Fruit fly (Drosophila melanogaster): Measurements from ENCODE around the gene mtgo.

Gene mtgo

dm6 chr2L:16684908-16685611 is 140.2 kb downstream of the mtgo start (continued):
- TF ChIP-seq ci (GFP tag; IDR thresholded peaks at IDR 0.05) (peak; percentile 20; the same call in 1 of the 3 replicates), Taf1 (GFP tag; IDR thresholded peaks at IDR 0.05) (no peak), hkb (optimal IDR thresholded peaks at IDR 0.05) (no peak), hkb (GFP tag; IDR thresholded peaks at IDR 0.05) (peak; percentile 14; the same call in 1 of the 2 replicates), klu (GFP tag; IDR thresholded peaks at IDR 0.05) (no peak), CG1233 (GFP tag; optimal IDR thresholded peaks at IDR 0.05) (peak; percentile 45), Gsc (GFP tag; IDR thresholded peaks at IDR 0.05) (no peak), onecut (GFP tag; IDR thresholded peaks at IDR 0.05) (no peak), zfh2 (GFP tag; optimal IDR thresholded peaks at IDR 0.05) (no peak)

dm6 chr2L:16685612-16685912 is 140.7 kb downstream of the mtgo start:
- no peak for TF ChIP-seq CG17829 (tag; optimal IDR thresholded peaks at IDR 0.05)
- TF ChIP-seq Hr78 (GFP tag; optimal IDR thresholded peaks at IDR 0.05): no peak
- no peak for TF ChIP-seq CG6813 (GFP tag; optimal IDR thresholded peaks at IDR 0.05)
- peak; percentile 52 for TF ChIP-seq pros (GFP tag; optimal IDR thresholded peaks at IDR 0.05)
- TF ChIP-seq CG11695 (GFP tag; IDR thresholded peaks at IDR 0.05): no peak
- no peak for TF ChIP-seq CG8924 (tag; optimal IDR thresholded peaks at IDR 0.05)
- TF ChIP-seq cg (GFP tag; optimal IDR thresholded peaks at IDR 0.05): peak; percentile 34
- TF ChIP-seq NK7.1 (GFP tag; optimal IDR thresholded peaks at IDR 0.05): no peak
- peak; percentile 27 for TF ChIP-seq gfzf (GFP tag; optimal IDR thresholded peaks at IDR 0.05)
- no peak for TF ChIP-seq CG10959 (GFP tag; IDR thresholded peaks at IDR 0.05)
- TF ChIP-seq CG10366 (GFP tag; IDR thresholded peaks at IDR 0.05): no peak
- TF ChIP-seq CG32532 (GFP tag; IDR thresholded peaks at IDR 0.05): no peak
- TF ChIP-seq CG10147 (GFP tag; optimal IDR thresholded peaks at IDR 0.05): no peak
- TF ChIP-seq CG31388 (GFP tag; optimal IDR thresholded peaks at IDR 0.05): no peak
- TF ChIP-seq CG30020 (tag; optimal IDR thresholded peaks at IDR 0.05): no peak
- no peak for TF ChIP-seq CG7372 (GFP tag; IDR thresholded peaks at IDR 0.05)
- TF ChIP-seq hkb (optimal IDR thresholded peaks at IDR 0.05): no peak
- no peak for TF ChIP-seq hkb (GFP tag; IDR thresholded peaks at IDR 0.05)
- TF ChIP-seq Nf-YC (tag; optimal IDR thresholded peaks at IDR 0.05): no peak
- TF ChIP-seq Chrac-16 (GFP tag; optimal IDR thresholded peaks at IDR 0.05): no peak
- no peak for TF ChIP-seq Hr51 (GFP tag; optimal IDR thresholded peaks at IDR 0.05)
- no peak for TF ChIP-seq kah (GFP tag; optimal IDR thresholded peaks at IDR 0.05)
- peak; percentile 80 for TF ChIP-seq CG13894 (tag; optimal IDR thresholded peaks at IDR 0.05)
- no peak for TF ChIP-seq HmgD (GFP tag; optimal IDR thresholded peaks at IDR 0.05)
- TF ChIP-seq Opbp (GFP tag; IDR thresholded peaks at IDR 0.05; ENCODE audit: partially characterized antibody): 0 out of 3 replicates have a peak, but pooled peaks have one; percentile 23
- TF ChIP-seq CG2199 (GFP tag; IDR thresholded peaks at IDR 0.05): 0 out of 3 replicates have a peak, but pooled peaks have one; percentile 1
- TF ChIP-seq HLHmδ (GFP tag; optimal IDR thresholded peaks at IDR 0.05): no peak
- TF ChIP-seq Doc3 (GFP tag; IDR thresholded peaks at IDR 0.05; ENCODE audit: partially characterized antibody): no peak
- no peak for TF ChIP-seq row (GFP tag; IDR thresholded peaks at IDR 0.05)

dm6 chr2L:16686412-16687043 is 141.7 kb downstream of the mtgo start:
- TF ChIP-seq cg (GFP tag; optimal IDR thresholded peaks at IDR 0.05) (peak; percentile 35), CG2199 (GFP tag; IDR thresholded peaks at IDR 0.05) (0 out of 3 replicates have a peak, but pooled peaks have one; percentile 10), sens (GFP tag) (peak; percentile 7), CG15011 (GFP tag; optimal IDR thresholded peaks at IDR 0.05) (no peak), mirr (GFP tag; optimal IDR thresholded peaks at IDR 0.05) (no peak), CG17385 (GFP tag; optimal IDR thresholded peaks at IDR 0.05) (peak; percentile 11), ERR (GFP tag; optimal IDR thresholded peaks at IDR 0.05) (no peak), Med (GFP tag) (peak; percentile 76), Gug (GFP tag; IDR thresholded peaks at IDR 0.05) (0 out of 4 replicates have a peak, but pooled peaks have one; percentile 19), sqz (GFP tag; optimal IDR thresholded peaks at IDR 0.05) (peak; percentile 48), CG6813 (GFP tag; optimal IDR thresholded peaks at IDR 0.05) (no peak), nom (GFP tag; optimal IDR thresholded peaks at IDR 0.05) (peak; percentile 93), H2.0 (GFP tag; IDR thresholded peaks at IDR 0.05) (peak; percentile 7; the same call in 1 of the 2 replicates), gt (GFP tag; IDR thresholded peaks at IDR 0.05) (no peak), row (GFP tag; IDR thresholded peaks at IDR 0.05) (0 out of 3 replicates have a peak, but pooled peaks have one; percentile 8), CG34422 (GFP tag; IDR thresholded peaks at IDR 0.05) (0 out of 3 replicates have a peak, but pooled peaks have one; percentile 23)

All from whole organism, embryonic.